Worm (Caenorhabditis elegans): ENCODE results near the gene zig-8.
A peak's percentile ranks its signal among the peaks of the same experiment; 100 is the strongest.

zig-8 gene

ce11 chrIII:13119520-13119919, at the start of gene zig-8:
Gene zig-8, plus strand, starts transcription at chrIII:13119820.
- TF ChIP-seq W03F9.2 (tag; optimal IDR thresholded peaks at IDR 0.05) (no peak), him-1 (tag; optimal IDR thresholded peaks at IDR 0.05) (no peak), dao-5 (tag; optimal IDR thresholded peaks at IDR 0.05) (no peak)

ce11 chrIII:13070548-13071050, 49.0 kb upstream of the zig-8 start, which contains the start of gene Y39E4B.6:
Gene Y39E4B.6, plus strand, starts transcription at chrIII:13070756.
- peak; percentile 98 for TF ChIP-seq him-1 (tag; optimal IDR thresholded peaks at IDR 0.05)
- peak; percentile 47 for TF ChIP-seq W03F9.2 (tag; optimal IDR thresholded peaks at IDR 0.05)
- TF ChIP-seq dao-5 (tag; optimal IDR thresholded peaks at IDR 0.05), result no peak

- peak; percentile 9 for TF ChIP-seq him-1 (tag; optimal IDR thresholded peaks at IDR 0.05)
- TF ChIP-seq dao-5 (tag; optimal IDR thresholded peaks at IDR 0.05), result no peak
- no peak for TF ChIP-seq W03F9.2 (tag; optimal IDR thresholded peaks at IDR 0.05)
Observed at ce11 chrIII:13071432-13072259, 48.0 kb upstream of the zig-8 start.

- no peak for TF ChIP-seq dao-5 (tag; optimal IDR thresholded peaks at IDR 0.05)
- no peak for TF ChIP-seq him-1 (tag; optimal IDR thresholded peaks at IDR 0.05)
- no peak for TF ChIP-seq W03F9.2 (tag; optimal IDR thresholded peaks at IDR 0.05)
Observed at ce11 chrIII:13087437-13087836, 32.2 kb upstream of the zig-8 start.

ce11 chrIII:13091072-13091538, 28.5 kb upstream of the zig-8 start, which contains the start of gene Y39E4B.13:
Gene Y39E4B.13, plus strand, starts transcription at chrIII:13091122.
- no peak for TF ChIP-seq him-1 (tag; optimal IDR thresholded peaks at IDR 0.05)
- TF ChIP-seq dao-5 (tag; optimal IDR thresholded peaks at IDR 0.05), result no peak
- no peak for TF ChIP-seq W03F9.2 (tag; optimal IDR thresholded peaks at IDR 0.05)

ce11 chrIII:13092352-13092751, 27.3 kb upstream of the zig-8 start:
- TF ChIP-seq him-1 (tag; optimal IDR thresholded peaks at IDR 0.05), result no peak
- no peak for TF ChIP-seq W03F9.2 (tag; optimal IDR thresholded peaks at IDR 0.05)

ce11 chrIII:13099190-13099875, 20.3 kb upstream of the zig-8 start, which contains the start of gene pqn-83:
Gene pqn-83, minus strand, starts transcription at chrIII:13099461.
- TF ChIP-seq dao-5 (tag; optimal IDR thresholded peaks at IDR 0.05) (no peak), him-1 (tag; optimal IDR thresholded peaks at IDR 0.05) (no peak), W03F9.2 (tag; optimal IDR thresholded peaks at IDR 0.05) (no peak)

- no peak for TF ChIP-seq dao-5 (tag; optimal IDR thresholded peaks at IDR 0.05)
- TF ChIP-seq him-1 (tag; optimal IDR thresholded peaks at IDR 0.05), result no peak
Observed at ce11 chrIII:13101070-13101469, 18.6 kb upstream of the zig-8 start.

- TF ChIP-seq dao-5 (tag; optimal IDR thresholded peaks at IDR 0.05) (no peak), him-1 (tag; optimal IDR thresholded peaks at IDR 0.05) (no peak), W03F9.2 (tag; optimal IDR thresholded peaks at IDR 0.05) (no peak)
Observed at ce11 chrIII:13103980-13104379, 15.6 kb upstream of the zig-8 start.

- TF ChIP-seq W03F9.2 (tag; optimal IDR thresholded peaks at IDR 0.05) (peak; percentile 17), him-1 (tag; optimal IDR thresholded peaks at IDR 0.05) (no peak), dao-5 (tag; optimal IDR thresholded peaks at IDR 0.05) (no peak)
Observed at ce11 chrIII:13104410-13104809, 15.2 kb upstream of the zig-8 start.

ce11 chrIII:13105497-13105896, 14.1 kb upstream of the zig-8 start:
- TF ChIP-seq dao-5 (tag; optimal IDR thresholded peaks at IDR 0.05), result no peak
- no peak for TF ChIP-seq him-1 (tag; optimal IDR thresholded peaks at IDR 0.05)
- no peak for TF ChIP-seq W03F9.2 (tag; optimal IDR thresholded peaks at IDR 0.05)

ce11 chrIII:13105911-13106310, 13.7 kb upstream of the zig-8 start:
- no peak for TF ChIP-seq dao-5 (tag; optimal IDR thresholded peaks at IDR 0.05)
- no peak for TF ChIP-seq W03F9.2 (tag; optimal IDR thresholded peaks at IDR 0.05)
- TF ChIP-seq him-1 (tag; optimal IDR thresholded peaks at IDR 0.05), result no peak

- TF ChIP-seq W03F9.2 (tag; optimal IDR thresholded peaks at IDR 0.05) (no peak), him-1 (tag; optimal IDR thresholded peaks at IDR 0.05) (no peak), dao-5 (tag; optimal IDR thresholded peaks at IDR 0.05) (no peak)
Observed at ce11 chrIII:13107307-13107706, 12.3 kb upstream of the zig-8 start, which contains the start of gene dhhc-8. Gene dhhc-8, plus strand, starts transcription at chrIII:13107607.

- TF ChIP-seq dao-5 (tag; optimal IDR thresholded peaks at IDR 0.05), result no peak
- TF ChIP-seq W03F9.2 (tag; optimal IDR thresholded peaks at IDR 0.05), result no peak
- no peak for TF ChIP-seq him-1 (tag; optimal IDR thresholded peaks at IDR 0.05)
Observed at ce11 chrIII:13118460-13118859, 1.2 kb upstream of the zig-8 start.

Measured in whole organism, L4/young adult.